Worm (Caenorhabditis elegans) whole organism, early embryonic: ENCODE results near the gene ndub-2.

Source experiments
- B0310.2 ChIP-seq: sonication (generic microtip); optimal IDR thresholded peaks from 2 replicates; lab custom pipeline; 2016; ENCODE audit warnings: mild to moderate bottlenecking, missing genetic modification characterization, missing compliant biosample characterization
- F13C5.2 ChIP-seq: sonication (generic microtip); optimal IDR thresholded peaks from 2 replicates; lab custom pipeline; 2017; ENCODE audit warnings: mild to moderate bottlenecking, missing genetic modification characterization, inconsistent platforms, missing compliant biosample characterization
- aly-1 ChIP-seq: sonication (generic microtip); optimal IDR thresholded peaks from 2 replicates; lab custom pipeline; 2016; ENCODE audit warnings: missing genetic modification characterization, missing compliant biosample characterization
- ama-1 ChIP-seq: fragments of 150-350 bp; optimal IDR thresholded peaks from 2 replicates; lab custom pipeline; 2014
- ceh-13 ChIP-seq: fragments of 200-800 bp; sonication (Bioruptor generic); optimal IDR thresholded peaks from 2 replicates; lab custom pipeline; 2018; ENCODE audit warnings: mild to moderate bottlenecking, missing genetic modification characterization, missing compliant biosample characterization
- ceh-36 ChIP-seq: sonication (generic microtip); optimal IDR thresholded peaks from 2 replicates; lab custom pipeline; 2016; ENCODE audit warnings: missing genetic modification characterization, inconsistent platforms, missing compliant biosample characterization
- ets-7 ChIP-seq: sonication (generic microtip); optimal IDR thresholded peaks from 2 replicates; lab custom pipeline; 2016; ENCODE audit warnings: missing genotype, missing genetic modification characterization, missing compliant biosample characterization
- flt-1 ChIP-seq: fragments of 200-800 bp; sonication (Bioruptor generic); IDR thresholded peaks from 2 replicates; pipeline ENCODE4 v1.3.6; 2022; ENCODE audit warnings: missing genetic modification characterization, missing compliant biosample characterization
- hmbx-1 ChIP-seq: sonication (generic microtip); optimal IDR thresholded peaks from 2 replicates; lab custom pipeline; 2016; ENCODE audit warnings: mild to moderate bottlenecking, missing genetic modification characterization, missing compliant biosample characterization
- hmg-4 ChIP-seq: fragments of 200-800 bp; sonication (Bioruptor generic); optimal IDR thresholded peaks from 2 replicates; lab custom pipeline; 2018; ENCODE audit warnings: mild to moderate bottlenecking, missing genetic modification characterization, missing compliant biosample characterization
- hnd-1 ChIP-seq: sonication (generic microtip); optimal IDR thresholded peaks from 2 replicates; lab custom pipeline; 2016; ENCODE audit warnings: missing genetic modification characterization, missing compliant biosample characterization
- pes-1 ChIP-seq: fragments of 200-800 bp; sonication (Bioruptor generic); IDR thresholded peaks from 2 replicates; pipeline ENCODE4 v1.3.6; 2022; ENCODE audit warnings: missing genetic modification reagents, missing genetic modification characterization, missing compliant biosample characterization
- scrt-1 ChIP-seq: fragments of 200-800 bp; sonication (Bioruptor generic); IDR thresholded peaks from 2 replicates; pipeline ENCODE4 v1.3.6; 2022; ENCODE audit warnings: missing genetic modification characterization, missing compliant biosample characterization
- sea-1 ChIP-seq: fragments of 200-800 bp; sonication (Bioruptor generic); conservative IDR thresholded peaks from 2 replicates; pipeline ENCODE4 v1.3.6; 2022; ENCODE audit warnings: missing genetic modification characterization, missing compliant biosample characterization
- tbx-11 ChIP-seq: fragments of 200-800 bp; sonication (Bioruptor generic); IDR thresholded peaks from 2 replicates; pipeline ENCODE4 v1.3.6; 2022; ENCODE audit warnings: missing genetic modification characterization, missing compliant biosample characterization
- tbx-37 ChIP-seq: fragments of 200-800 bp; sonication (Bioruptor generic); conservative IDR thresholded peaks from 2 replicates; pipeline ENCODE4 v1.3.6; 2022; ENCODE audit warnings: missing genetic modification reagents, missing genetic modification characterization, missing compliant biosample characterization
- tra-4 ChIP-seq: sonication (generic microtip); optimal IDR thresholded peaks from 2 replicates; lab custom pipeline; 2017; ENCODE audit warnings: missing genetic modification characterization, missing compliant biosample characterization

ndub-2 gene

DNA sequence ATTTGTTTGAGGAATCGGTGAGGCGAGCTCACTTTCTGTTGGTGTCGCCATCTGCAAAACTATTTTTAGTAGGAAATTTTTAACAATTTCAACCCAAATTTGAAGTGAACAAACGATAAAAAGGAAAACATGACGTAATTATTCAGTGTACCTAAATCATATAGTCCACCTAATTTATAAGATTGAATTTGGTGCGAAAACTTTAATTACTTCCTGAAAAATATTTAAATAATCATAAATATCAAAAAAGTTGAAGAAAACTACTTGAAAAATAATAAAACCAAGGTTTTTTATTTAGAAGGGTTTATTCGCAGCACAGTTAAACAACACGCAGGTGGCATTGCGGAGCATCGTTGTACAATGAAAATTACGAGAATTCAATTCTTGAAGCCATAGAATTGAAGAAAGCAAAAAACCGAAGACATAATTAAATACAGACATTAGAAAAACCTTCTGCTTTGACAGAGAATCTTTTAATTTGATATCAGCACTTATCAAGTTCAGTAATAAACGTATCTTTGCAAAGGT, 22.6 kb upstream of the ndub-2 start, which contains the start of gene tomm-40:
Gene tomm-40, minus strand, starts transcription at position 51 of the 528 bp plus-strand sequence.
- TF ChIP-seq tbx-37 (GFP tag; lab: Robert Waterston, UW) = no peak
- TF ChIP-seq aly-1 (tag; lab: Kevin White, UChicago) = no peak
- TF ChIP-seq F13C5.2 (tag; lab: Kevin White, UChicago) = peak; percentile 47

- TF ChIP-seq ceh-13 = no peak
- TF ChIP-seq scrt-1 = no peak
Measured at ce11 chrII:8982683-8983082, 13.5 kb upstream of the ndub-2 start, which contains the start of gene C18E9.7. Gene C18E9.7 (minus strand): TSS chrII:8982783.

DNA sequence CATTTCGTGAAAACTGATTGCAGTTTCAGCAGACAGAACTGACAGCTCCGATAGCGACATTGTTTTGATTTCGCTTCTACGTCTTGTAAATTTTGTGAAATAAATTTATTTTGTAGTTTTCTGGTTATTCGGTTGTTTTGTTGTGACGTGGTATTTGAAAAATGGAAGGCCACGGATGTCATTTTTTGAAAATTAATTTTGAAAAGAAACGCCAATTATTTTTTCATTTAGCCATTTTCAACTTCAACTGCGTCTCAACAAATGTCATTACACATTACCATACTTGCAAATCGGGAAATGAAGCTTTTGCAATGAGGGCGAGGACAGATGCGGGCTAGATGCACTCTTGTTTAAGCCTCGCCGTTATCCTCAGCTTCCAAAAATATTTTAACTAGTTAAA, 8.2 kb upstream of the ndub-2 start, which contains the start of gene C18E9.8:
Gene C18E9.8, minus strand, starts transcription at position 101 of the 400 bp plus-strand sequence.
- no peak for TF ChIP-seq tbx-11 (GFP tag; lab: Robert Waterston, UW)
- TF ChIP-seq ama-1 (lab: Kevin White, UChicago) = no peak
- no peak for TF ChIP-seq sea-1 (GFP tag; lab: Robert Waterston, UW)
- TF ChIP-seq ets-7 (tag; lab: Kevin White, UChicago) = no peak
- TF ChIP-seq ceh-13 = no peak
- no peak for TF ChIP-seq tbx-37 (GFP tag; lab: Robert Waterston, UW)
- no peak for TF ChIP-seq flt-1 (GFP tag; lab: Robert Waterston, UW)
- TF ChIP-seq F13C5.2 (tag; lab: Kevin White, UChicago) = no peak
- no peak for TF ChIP-seq aly-1 (tag; lab: Kevin White, UChicago)
- TF ChIP-seq pes-1 (GFP tag; lab: Robert Waterston, UW) = no peak
- no peak for TF ChIP-seq B0310.2
- no peak for TF ChIP-seq ceh-36 (tag; lab: Kevin White, UChicago)
- no peak for TF ChIP-seq scrt-1
- no peak for TF ChIP-seq tra-4 (tag; lab: Kevin White, UChicago)
- no peak for TF ChIP-seq hnd-1
- no peak for TF ChIP-seq hmg-4 (GFP tag; lab: Kevin White, UChicago)

- TF ChIP-seq hmbx-1 = no peak
- no peak for TF ChIP-seq hnd-1
- no peak for TF ChIP-seq F13C5.2 (tag; lab: Kevin White, UChicago)
- TF ChIP-seq flt-1 (GFP tag; lab: Robert Waterston, UW) = no peak
- TF ChIP-seq tra-4 (tag; lab: Kevin White, UChicago) = no peak
- TF ChIP-seq ceh-13 = no peak
- no peak for TF ChIP-seq sea-1 (GFP tag; lab: Robert Waterston, UW)
- no peak for TF ChIP-seq tbx-11 (GFP tag; lab: Robert Waterston, UW)
- TF ChIP-seq aly-1 (tag; lab: Kevin White, UChicago) = no peak
- no peak for TF ChIP-seq tbx-37 (GFP tag; lab: Robert Waterston, UW)
- no peak for TF ChIP-seq ceh-36 (tag; lab: Kevin White, UChicago)
- no peak for TF ChIP-seq pes-1 (GFP tag; lab: Robert Waterston, UW)
- TF ChIP-seq B0310.2 = no peak
- no peak for TF ChIP-seq scrt-1
- no peak for TF ChIP-seq ama-1 (lab: Kevin White, UChicago)
- TF ChIP-seq ets-7 (tag; lab: Kevin White, UChicago) = no peak
- TF ChIP-seq hmg-4 (GFP tag; lab: Kevin White, UChicago) = no peak
Measured at ce11 chrII:8989444-8989843, 6.7 kb upstream of the ndub-2 start, which contains the start of gene C18E9.9. Gene C18E9.9 (minus strand): TSS chrII:8989544.

DNA sequence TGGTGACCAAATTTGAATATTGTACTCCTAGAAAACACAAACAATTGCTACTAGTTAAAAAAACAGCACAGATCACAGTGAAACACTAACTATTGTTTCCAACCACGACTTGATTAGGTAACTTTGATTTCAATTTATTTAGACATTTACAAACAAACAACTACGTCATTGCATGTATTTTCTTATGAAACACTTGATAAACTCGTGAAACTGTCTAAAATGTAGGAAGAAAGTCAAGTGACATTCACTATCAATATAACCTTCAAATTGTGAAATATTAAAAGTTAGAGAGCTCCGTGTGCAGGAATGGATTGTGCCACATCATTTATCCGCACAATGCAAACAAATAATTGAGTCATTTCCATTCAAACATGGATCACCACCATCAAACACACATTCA, 5.9 kb upstream of the ndub-2 start:
- TF ChIP-seq flt-1 (GFP tag; lab: Robert Waterston, UW) (no peak), hmbx-1 (no peak), pes-1 (GFP tag; lab: Robert Waterston, UW) (no peak), tra-4 (tag; lab: Kevin White, UChicago) (no peak), hnd-1 (no peak), ama-1 (lab: Kevin White, UChicago) (no peak), tbx-11 (GFP tag; lab: Robert Waterston, UW) (no peak), aly-1 (tag; lab: Kevin White, UChicago) (no peak), ceh-13 (no peak)

DNA sequence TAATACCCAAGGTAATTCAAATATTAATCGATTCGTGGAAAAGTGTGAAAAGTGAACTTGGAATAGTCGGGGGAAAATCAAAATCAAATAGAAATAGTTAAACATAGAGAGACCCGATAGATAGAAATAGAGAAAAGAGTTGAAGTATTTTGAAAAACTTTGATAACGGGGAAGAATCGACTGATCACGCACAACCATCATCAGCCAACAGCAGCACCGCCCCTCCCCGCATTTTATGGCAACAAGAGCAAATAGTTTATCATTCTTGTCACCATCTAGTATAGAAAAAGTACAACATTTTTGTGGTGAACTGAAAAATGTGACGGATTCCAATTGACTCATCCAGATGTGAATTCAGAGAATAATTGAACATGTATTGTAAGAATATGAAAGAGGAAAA, 4.6 kb upstream of the ndub-2 start:
- no peak for TF ChIP-seq hmg-4 (GFP tag; lab: Kevin White, UChicago)
- no peak for TF ChIP-seq flt-1 (GFP tag; lab: Robert Waterston, UW)

DNA sequence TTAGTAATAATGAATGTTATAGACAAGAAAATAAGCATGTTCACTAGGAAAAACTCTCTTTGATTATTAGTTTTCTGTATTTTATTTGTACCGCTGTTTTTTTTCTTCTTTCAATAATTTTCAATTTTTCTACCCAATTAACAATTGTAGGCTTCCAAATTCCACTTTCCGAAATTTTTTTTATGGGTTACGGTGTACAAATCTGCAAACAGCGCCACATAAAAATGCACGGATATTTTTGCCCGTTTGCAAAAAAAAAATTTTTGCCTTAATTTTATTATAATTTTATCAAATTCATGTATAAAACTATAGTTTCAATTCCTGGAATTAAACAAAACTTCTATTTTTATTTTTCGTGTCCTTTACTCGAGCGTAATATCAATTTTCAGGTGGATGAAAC, 3.4 kb upstream of the ndub-2 start, which contains the start of gene ooc-5:
Gene ooc-5, plus strand, starts transcription at position 381 of the 400 bp plus-strand sequence.
- TF ChIP-seq pes-1 (GFP tag; lab: Robert Waterston, UW) (no peak), flt-1 (GFP tag; lab: Robert Waterston, UW) (no peak), tbx-37 (GFP tag; lab: Robert Waterston, UW) (no peak), tbx-11 (GFP tag; lab: Robert Waterston, UW) (no peak), sea-1 (GFP tag; lab: Robert Waterston, UW) (no peak)

DNA sequence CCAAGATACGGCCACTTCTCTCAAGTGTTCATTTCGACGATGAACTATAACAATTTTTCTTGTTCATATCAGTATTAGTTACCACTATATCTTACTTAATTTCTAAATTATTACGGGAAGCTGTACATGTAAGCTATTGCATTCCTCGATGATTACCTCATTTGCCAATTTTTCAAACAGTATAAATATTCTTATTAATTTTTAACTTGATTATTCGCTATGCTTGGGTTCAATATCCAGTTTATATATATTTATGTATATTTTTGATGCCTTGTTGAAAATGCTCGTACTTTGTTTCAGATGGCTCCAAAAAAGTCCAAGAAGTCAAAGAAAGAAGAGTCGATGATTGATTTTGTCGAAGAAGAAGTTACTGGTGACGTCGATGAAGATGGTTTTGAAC, 1.8 kb upstream of the ndub-2 start, which contains the start of gene F44G4.1:
Gene F44G4.1, plus strand, starts transcription at position 301 of the 400 bp plus-strand sequence.
- no peak for TF ChIP-seq B0310.2
- no peak for TF ChIP-seq sea-1 (GFP tag; lab: Robert Waterston, UW)
- TF ChIP-seq hnd-1 = no peak
- no peak for TF ChIP-seq ceh-36 (tag; lab: Kevin White, UChicago)
- TF ChIP-seq tbx-11 (GFP tag; lab: Robert Waterston, UW) = no peak
- no peak for TF ChIP-seq pes-1 (GFP tag; lab: Robert Waterston, UW)
- no peak for TF ChIP-seq aly-1 (tag; lab: Kevin White, UChicago)
- no peak for TF ChIP-seq hmbx-1
- TF ChIP-seq tra-4 (tag; lab: Kevin White, UChicago) = no peak
- no peak for TF ChIP-seq tbx-37 (GFP tag; lab: Robert Waterston, UW)
- no peak for TF ChIP-seq scrt-1
- no peak for TF ChIP-seq ama-1 (lab: Kevin White, UChicago)
- TF ChIP-seq F13C5.2 (tag; lab: Kevin White, UChicago) = no peak
- no peak for TF ChIP-seq ets-7 (tag; lab: Kevin White, UChicago)
